Fruit fly (Drosophila melanogaster): ENCODE results near the gene mio.
A peak's percentile ranks its signal among the peaks of the same experiment; 100 is the strongest.

mio gene

DNA sequence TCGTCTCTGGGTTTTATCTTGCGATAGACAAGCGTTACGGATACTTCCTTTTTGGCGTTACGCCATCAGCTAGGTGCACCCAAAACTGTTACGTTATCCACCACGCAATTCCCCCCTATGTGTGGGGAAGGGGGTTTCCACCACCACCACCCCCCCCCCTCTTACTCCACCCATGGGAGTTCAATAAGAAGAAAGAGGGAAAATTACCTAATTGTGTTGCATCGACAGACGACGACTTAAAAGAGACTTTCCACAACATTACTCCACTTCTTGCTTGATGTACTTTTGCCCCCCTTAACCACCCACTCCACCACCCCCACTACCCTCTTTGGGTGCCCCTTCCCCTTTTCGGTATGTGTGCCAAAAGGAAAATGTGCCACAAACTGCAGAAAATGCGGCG, 43.9 kb upstream of the mio start:
- TF ChIP-seq Snoo (tag; optimal IDR thresholded peaks at IDR 0.05) = no peak
- TF ChIP-seq CG15710 (tag; optimal IDR thresholded peaks at IDR 0.05) = no peak
- no peak for TF ChIP-seq D1 (tag; optimal IDR thresholded peaks at IDR 0.05)
- no peak for TF ChIP-seq fd96Ca (GFP tag; IDR thresholded peaks at IDR 0.05)
- no peak for TF ChIP-seq CG10348 (GFP tag; IDR thresholded peaks at IDR 0.05)
- TF ChIP-seq gl (tag; optimal IDR thresholded peaks at IDR 0.05) = no peak
- no peak for TF ChIP-seq CG34367 (tag; optimal IDR thresholded peaks at IDR 0.05)
- TF ChIP-seq CG8301 (tag; optimal IDR thresholded peaks at IDR 0.05) = no peak
- no peak for TF ChIP-seq CG32121 (GFP tag; IDR thresholded peaks at IDR 0.05)
- no peak for TF ChIP-seq CG12605 (GFP tag; IDR thresholded peaks at IDR 0.05)

dm6 chr2L:2173604-2174003, 43.5 kb upstream of the mio start:
- TF ChIP-seq gl (tag; optimal IDR thresholded peaks at IDR 0.05) = no peak
- TF ChIP-seq CG4496 (GFP tag; IDR thresholded peaks at IDR 0.05) = no peak
- no peak for TF ChIP-seq CG8301 (tag; optimal IDR thresholded peaks at IDR 0.05)
- TF ChIP-seq CG10348 (GFP tag; IDR thresholded peaks at IDR 0.05) = no peak
- no peak for TF ChIP-seq Ets98B (GFP tag; IDR thresholded peaks at IDR 0.05)
- no peak for TF ChIP-seq CG17806 (tag; optimal IDR thresholded peaks at IDR 0.05)
- TF ChIP-seq CG32121 (GFP tag; IDR thresholded peaks at IDR 0.05) = no peak
- TF ChIP-seq Pif1A (GFP tag; optimal IDR thresholded peaks at IDR 0.05) = no peak
- no peak for TF ChIP-seq CG14655 (GFP tag; optimal IDR thresholded peaks at IDR 0.05)
- TF ChIP-seq CG34367 (tag; optimal IDR thresholded peaks at IDR 0.05) = no peak

DNA sequence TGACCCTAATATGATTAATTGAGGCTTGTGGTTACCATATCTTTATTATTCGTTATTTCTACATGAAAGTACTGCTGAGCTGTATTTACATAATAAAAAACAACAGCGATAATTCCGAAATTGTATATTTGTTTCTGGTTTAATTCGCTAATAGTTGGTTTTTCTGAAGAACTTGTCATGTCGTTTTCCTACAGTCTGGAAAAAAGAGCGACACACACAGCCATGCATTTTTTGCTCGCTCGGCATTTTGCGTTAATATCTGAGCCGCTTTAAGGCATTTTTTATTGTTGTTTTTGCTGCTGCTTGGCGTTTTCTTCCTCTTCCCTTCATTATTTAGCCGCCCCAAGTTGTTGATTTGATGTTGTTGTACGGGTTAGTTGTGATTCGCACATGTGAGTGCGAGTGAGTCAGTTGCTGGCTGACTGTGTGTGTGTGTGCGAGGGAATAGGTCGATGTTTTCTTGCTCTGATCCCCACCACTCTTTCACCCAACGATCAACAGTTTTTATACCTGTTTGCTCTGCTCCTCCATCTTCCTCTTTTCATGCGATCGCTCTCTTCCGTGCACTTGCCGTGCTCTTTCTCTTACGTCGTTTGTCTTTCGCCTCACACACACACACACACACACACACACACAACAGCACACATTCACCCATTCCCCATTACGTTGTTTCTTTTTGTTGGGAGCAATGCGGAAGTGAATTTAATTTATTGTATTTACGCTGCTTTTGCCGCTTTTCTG, 41.8 kb upstream of the mio start:
- peak; percentile 46 for TF ChIP-seq CG12605 (GFP tag; IDR thresholded peaks at IDR 0.05)
- peak; percentile 23 for TF ChIP-seq CG14655 (GFP tag; optimal IDR thresholded peaks at IDR 0.05)
- TF ChIP-seq CG10348 (GFP tag; IDR thresholded peaks at IDR 0.05) = no peak
- peak; percentile 15 for TF ChIP-seq CG8159 (tag; optimal IDR thresholded peaks at IDR 0.05)
- TF ChIP-seq Pif1A (GFP tag; optimal IDR thresholded peaks at IDR 0.05) = peak; percentile 19
- TF ChIP-seq CG9948 (tag; optimal IDR thresholded peaks at IDR 0.05) = peak; percentile 46
- peak; percentile 35 for TF ChIP-seq CG15710 (tag; optimal IDR thresholded peaks at IDR 0.05)
- TF ChIP-seq Pif1B (GFP tag; optimal IDR thresholded peaks at IDR 0.05) = peak; percentile 58
- peak; percentile 86 for TF ChIP-seq CG13204 (GFP tag; optimal IDR thresholded peaks at IDR 0.05)
- 0 out of 3 replicates have a peak, but pooled peaks have one; percentile 26 for TF ChIP-seq fd96Ca (GFP tag; IDR thresholded peaks at IDR 0.05)
- TF ChIP-seq CG4496 (GFP tag; IDR thresholded peaks at IDR 0.05) = peak; percentile 49; the same call in 2 of the 3 replicates
- TF ChIP-seq D1 (tag; optimal IDR thresholded peaks at IDR 0.05) = no peak
- TF ChIP-seq Ets98B (GFP tag; IDR thresholded peaks at IDR 0.05) = no peak; the same call in 1 of the 2 replicates
- TF ChIP-seq CG32121 (GFP tag; IDR thresholded peaks at IDR 0.05) = peak; percentile 37; the same call in 1 of the 2 replicates
- 0 out of 2 replicates have a peak, but pooled peaks have one; percentile 49 for TF ChIP-seq rn (GFP tag; IDR thresholded peaks at IDR 0.05)
- peak; percentile 32 for TF ChIP-seq CG17806 (tag; optimal IDR thresholded peaks at IDR 0.05)
- peak; percentile 3 for TF ChIP-seq Snoo (tag; optimal IDR thresholded peaks at IDR 0.05)
- no peak for TF ChIP-seq gl (tag; optimal IDR thresholded peaks at IDR 0.05)
- TF ChIP-seq CG8301 (tag; optimal IDR thresholded peaks at IDR 0.05) = no peak
- peak; percentile 94 for TF ChIP-seq EcR (GFP tag; optimal IDR thresholded peaks at IDR 0.05)
- no peak for TF ChIP-seq CG34367 (tag; optimal IDR thresholded peaks at IDR 0.05)

DNA sequence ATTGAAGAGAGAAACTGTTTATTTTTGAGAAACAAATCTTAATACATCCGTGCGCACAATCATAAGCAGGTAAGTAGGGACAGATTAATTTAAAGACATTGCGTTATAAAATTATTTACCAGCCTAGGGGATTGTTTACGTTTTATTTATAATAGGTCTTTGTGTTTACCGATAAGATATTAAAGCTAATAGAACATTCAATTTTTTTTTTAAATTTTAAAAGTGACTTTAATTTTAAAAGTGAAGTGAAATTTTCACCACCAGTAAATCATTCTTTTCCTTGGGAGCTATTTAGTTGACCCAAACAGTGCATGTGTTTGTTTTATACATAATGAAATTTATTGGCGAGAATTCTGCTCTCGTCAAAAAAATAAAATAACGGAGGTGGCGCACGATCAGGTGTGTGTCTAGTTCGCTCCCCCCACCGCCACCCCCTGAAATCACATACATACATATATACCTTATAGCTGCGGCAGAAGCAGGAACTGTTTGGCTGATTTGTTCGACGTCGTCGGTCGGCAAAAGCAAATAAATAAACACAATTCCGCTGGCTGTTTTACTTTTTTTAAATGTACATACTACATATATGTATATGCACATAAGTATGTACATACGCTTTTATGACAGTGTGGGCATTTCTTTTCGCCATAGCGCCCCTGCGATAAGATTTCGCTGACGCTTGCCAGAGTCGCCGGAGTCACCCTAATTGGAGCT, 41.0 kb upstream of the mio start:
- peak; percentile 60 for TF ChIP-seq Pif1B (GFP tag; optimal IDR thresholded peaks at IDR 0.05)
- peak; percentile 23; the same call in 1 of the 2 replicates for TF ChIP-seq Ets98B (GFP tag; IDR thresholded peaks at IDR 0.05)
- peak; percentile 49 for TF ChIP-seq D1 (tag; optimal IDR thresholded peaks at IDR 0.05)
- peak; percentile 17; the same call in 1 of the 3 replicates for TF ChIP-seq fd96Ca (GFP tag; IDR thresholded peaks at IDR 0.05)
- TF ChIP-seq CG12605 (GFP tag; IDR thresholded peaks at IDR 0.05) = peak; percentile 73
- TF ChIP-seq CG10348 (GFP tag; IDR thresholded peaks at IDR 0.05) = no peak
- peak; percentile 38 for TF ChIP-seq CG34367 (tag; optimal IDR thresholded peaks at IDR 0.05)
- peak; percentile 46 for TF ChIP-seq CG8301 (tag; optimal IDR thresholded peaks at IDR 0.05)
- TF ChIP-seq CG8159 (tag; optimal IDR thresholded peaks at IDR 0.05) = peak; percentile 73
- no peak for TF ChIP-seq rn (GFP tag; IDR thresholded peaks at IDR 0.05)
- peak; percentile 33 for TF ChIP-seq CG17806 (tag; optimal IDR thresholded peaks at IDR 0.05)
- peak; percentile 45 for TF ChIP-seq CG32121 (GFP tag; IDR thresholded peaks at IDR 0.05)
- peak; percentile 20 for TF ChIP-seq Snoo (tag; optimal IDR thresholded peaks at IDR 0.05)
- peak; percentile 44; the same call in 2 of the 3 replicates for TF ChIP-seq CG4496 (GFP tag; IDR thresholded peaks at IDR 0.05)
- TF ChIP-seq EcR (GFP tag; optimal IDR thresholded peaks at IDR 0.05) = no peak
- peak; percentile 52 for TF ChIP-seq CG15710 (tag; optimal IDR thresholded peaks at IDR 0.05)
- TF ChIP-seq CG14655 (GFP tag; optimal IDR thresholded peaks at IDR 0.05) = peak; percentile 63
- peak; percentile 56 for TF ChIP-seq gl (tag; optimal IDR thresholded peaks at IDR 0.05)
- TF ChIP-seq CG13204 (GFP tag; optimal IDR thresholded peaks at IDR 0.05) = peak; percentile 60
- peak; percentile 46 for TF ChIP-seq CG9948 (tag; optimal IDR thresholded peaks at IDR 0.05)
- TF ChIP-seq Pif1A (GFP tag; optimal IDR thresholded peaks at IDR 0.05) = peak; percentile 53

DNA sequence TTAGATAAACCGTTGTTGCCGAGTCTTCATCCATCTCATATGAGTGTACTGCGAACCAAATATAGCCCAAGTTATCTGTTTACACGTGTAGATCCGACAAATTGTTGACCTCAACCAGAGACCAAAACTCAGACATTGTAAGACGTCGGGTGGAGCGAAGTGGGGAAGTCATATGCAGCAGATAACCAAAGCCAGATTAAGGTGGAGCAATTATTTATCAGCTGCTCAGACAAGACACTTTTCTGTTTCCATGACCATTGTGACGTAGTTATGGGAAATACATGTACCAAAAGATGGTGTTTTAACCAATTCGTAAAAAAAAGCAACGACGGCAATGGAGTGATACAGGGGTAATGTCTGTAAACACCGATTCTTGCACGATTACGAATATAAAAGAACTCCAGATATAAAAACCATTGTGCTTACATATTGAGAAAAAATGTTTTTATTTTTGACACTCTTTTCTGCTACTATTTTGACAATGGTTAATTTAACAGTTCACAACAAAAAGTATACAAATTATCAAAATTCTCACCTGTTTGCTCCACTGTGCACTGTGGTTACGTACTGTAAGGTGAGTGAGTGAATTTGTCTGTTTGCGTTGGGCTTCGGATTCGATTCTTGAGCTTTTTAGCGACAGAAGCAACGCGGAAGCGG, 39.6 kb upstream of the mio start:
- TF ChIP-seq D1 (tag; optimal IDR thresholded peaks at IDR 0.05) (no peak), Pif1B (GFP tag; optimal IDR thresholded peaks at IDR 0.05) (peak; percentile 64), CG13204 (GFP tag; optimal IDR thresholded peaks at IDR 0.05) (no peak), CG15710 (tag; optimal IDR thresholded peaks at IDR 0.05) (peak; percentile 45), CG14655 (GFP tag; optimal IDR thresholded peaks at IDR 0.05) (peak; percentile 58), Ets98B (GFP tag; IDR thresholded peaks at IDR 0.05) (no peak), CG8301 (tag; optimal IDR thresholded peaks at IDR 0.05) (peak; percentile 50), CG34367 (tag; optimal IDR thresholded peaks at IDR 0.05) (peak; percentile 41), Pif1A (GFP tag; optimal IDR thresholded peaks at IDR 0.05) (peak; percentile 68), CG9948 (tag; optimal IDR thresholded peaks at IDR 0.05) (peak; percentile 42), CG10348 (GFP tag; IDR thresholded peaks at IDR 0.05) (no peak), CG8159 (tag; optimal IDR thresholded peaks at IDR 0.05) (peak; percentile 66), fd96Ca (GFP tag; IDR thresholded peaks at IDR 0.05) (no peak), Snoo (tag; optimal IDR thresholded peaks at IDR 0.05) (peak; percentile 75), CG4496 (GFP tag; IDR thresholded peaks at IDR 0.05) (peak; percentile 69; the same call in 2 of the 3 replicates), CG12605 (GFP tag; IDR thresholded peaks at IDR 0.05) (no peak), rn (GFP tag; IDR thresholded peaks at IDR 0.05) (peak; percentile 33; the same call in 1 of the 2 replicates), CG17806 (tag; optimal IDR thresholded peaks at IDR 0.05) (peak; percentile 41), CG32121 (GFP tag; IDR thresholded peaks at IDR 0.05) (no peak), gl (tag; optimal IDR thresholded peaks at IDR 0.05) (no peak), EcR (GFP tag; optimal IDR thresholded peaks at IDR 0.05) (no peak)
